Worm (Caenorhabditis elegans) whole organism, mixed stage, embryonic: ENCODE results near the gene srh-71.

Source experiments
- lin-13 ChIP-seq: fragments of 150-350 bp; optimal IDR thresholded peaks from 2 replicates; lab custom pipeline; 2014; ENCODE audit warnings: missing biosample characterization, missing genetic modification characterization
- nhr-28 ChIP-seq: fragments of 150-350 bp; optimal IDR thresholded peaks from 2 replicates; lab custom pipeline; 2014; ENCODE audit warnings: missing biosample characterization, missing genetic modification characterization

ce11 chrII:3105765-3106164 is 17.5 kb upstream of the srh-71 start, which contains the start of gene clec-122:
- TF ChIP-seq nhr-28 (no peak), lin-13 (tag; lab: Kevin White, UChicago) (no peak)
